Worm (Caenorhabditis elegans): Measurements from ENCODE around the gene asna-1.
A peak's percentile ranks its signal among the peaks of the same experiment; 100 is the strongest.

asna-1 gene

ce11 chrIII:8904044-8904443 lies 9.2 kb downstream of the asna-1 start, which contains the start of gene lin-9 (continued):
- TF ChIP-seq B0019.2 (GFP tag; conservative IDR thresholded peaks at IDR 0.05): peak; percentile 89
- TF ChIP-seq lsl-1 (GFP tag; optimal IDR thresholded peaks at IDR 0.05): peak; percentile 97
- TF ChIP-seq F22D6.2 (tag; optimal IDR thresholded peaks at IDR 0.05): peak; percentile 79
- TF ChIP-seq snpc-4 (GFP tag; optimal IDR thresholded peaks at IDR 0.05): peak; percentile 43
- TF ChIP-seq snpc-4 (tag; optimal IDR thresholded peaks at IDR 0.05): peak; percentile 68 to 84 (median 78)
- TF ChIP-seq Y53F4B.3 (GFP tag; IDR thresholded peaks at IDR 0.05): no peak
- no peak for TF ChIP-seq fkh-3 (tag; optimal IDR thresholded peaks at IDR 0.05)
- TF ChIP-seq Y95B8A.8 (GFP tag; IDR thresholded peaks at IDR 0.05): peak; percentile 93
- TF ChIP-seq ets-4 (GFP tag; optimal IDR thresholded peaks at IDR 0.05): peak; percentile 39
- no peak for TF ChIP-seq sptf-2 (GFP tag; optimal IDR thresholded peaks at IDR 0.05)
- peak; percentile 99 for TF ChIP-seq madf-6 (GFP tag; IDR thresholded peaks at IDR 0.05)
- peak; percentile 99 for TF ChIP-seq lin-54 (GFP tag; optimal IDR thresholded peaks at IDR 0.05)
- TF ChIP-seq K12H6.12 (tag; optimal IDR thresholded peaks at IDR 0.05): peak; percentile 86
- TF ChIP-seq ceh-27 (GFP tag; optimal IDR thresholded peaks at IDR 0.05): peak; percentile 96
- peak; percentile 91; the same call in 1 of the 2 replicates for TF ChIP-seq F37B4.10 (GFP tag; IDR thresholded peaks at IDR 0.05)
- TF ChIP-seq nhr-179 (tag; optimal IDR thresholded peaks at IDR 0.05): no peak
- TF ChIP-seq B0336.3 (GFP tag; IDR thresholded peaks at IDR 0.05): peak; percentile 99
- TF ChIP-seq attf-6 (GFP tag; IDR thresholded peaks at IDR 0.05): 0 out of 2 replicates have a peak, but pooled peaks have one; percentile 45
- peak; percentile 59 for TF ChIP-seq him-1 (tag; optimal IDR thresholded peaks at IDR 0.05)
- TF ChIP-seq ceh-58 (GFP tag; IDR thresholded peaks at IDR 0.05): no peak
- peak; percentile 85 to 96 (median 86) for TF ChIP-seq lin-35 (GFP tag; optimal IDR thresholded peaks at IDR 0.05)
- TF ChIP-seq lir-1 (GFP tag; conservative IDR thresholded peaks at IDR 0.05): peak; percentile 78
- peak; percentile 95 for TF ChIP-seq attf-5 (GFP tag; optimal IDR thresholded peaks at IDR 0.05)
- peak; percentile 88 to 91 for TF ChIP-seq let-607 (tag; optimal IDR thresholded peaks at IDR 0.05)
- peak; percentile 93 for TF ChIP-seq ztf-26 (tag; optimal IDR thresholded peaks at IDR 0.05)
- TF ChIP-seq unc-62 (GFP tag; optimal IDR thresholded peaks at IDR 0.05): no peak
- TF ChIP-seq madf-10 (tag; optimal IDR thresholded peaks at IDR 0.05): peak; percentile 86
- TF ChIP-seq F57C9.4 (tag; optimal IDR thresholded peaks at IDR 0.05): peak; percentile 57
- no peak for TF ChIP-seq lsy-27 (tag; optimal IDR thresholded peaks at IDR 0.05; ENCODE audit: borderline replicate concordance, insufficient read depth)
- TF ChIP-seq somi-1 (GFP tag; optimal IDR thresholded peaks at IDR 0.05): peak; percentile 65
- TF ChIP-seq tlf-1 (GFP tag; optimal IDR thresholded peaks at IDR 0.05): peak; percentile 98
- 0 out of 2 replicates have a peak, but pooled peaks have one; percentile 40 for TF ChIP-seq ztf-6 (GFP tag; IDR thresholded peaks at IDR 0.05)
- TF ChIP-seq snpc-1.3 (tag; optimal IDR thresholded peaks at IDR 0.05; ENCODE audit: insufficient read depth): peak; percentile 54
- TF ChIP-seq rec-8 (tag; optimal IDR thresholded peaks at IDR 0.05): no peak
- peak; percentile 82 for TF ChIP-seq Y67H2A.10 (GFP tag; conservative IDR thresholded peaks at IDR 0.05)
- no peak for TF ChIP-seq rpc-1 (optimal IDR thresholded peaks at IDR 0.05)
- no peak for TF ChIP-seq rpc-1 (tag; optimal IDR thresholded peaks at IDR 0.05)
- TF ChIP-seq ztf-3 (GFP tag; optimal IDR thresholded peaks at IDR 0.05): peak; percentile 70
- TF ChIP-seq die-1 (tag; optimal IDR thresholded peaks at IDR 0.05): peak; percentile 34
- TF ChIP-seq hlh-12 (tag; optimal IDR thresholded peaks at IDR 0.05): no peak
- TF ChIP-seq ceh-100 (GFP tag; IDR thresholded peaks at IDR 0.05): peak; percentile 79
- TF ChIP-seq ceh-79 (tag; optimal IDR thresholded peaks at IDR 0.05): peak; percentile 65
- peak; percentile 86 for TF ChIP-seq C06A6.2 (GFP tag; conservative IDR thresholded peaks at IDR 0.05)
- peak; percentile 15; the same call in 1 of the 2 replicates for TF ChIP-seq lin-26 (GFP tag; IDR thresholded peaks at IDR 0.05)
- TF ChIP-seq pha-4 (tag; optimal IDR thresholded peaks at IDR 0.05): no peak
- TF ChIP-seq akir-1 (GFP tag; optimal IDR thresholded peaks at IDR 0.05): no peak
- TF ChIP-seq repo-1 (tag; optimal IDR thresholded peaks at IDR 0.05): peak; percentile 97
- peak; percentile 99 for TF ChIP-seq dox-1 (GFP tag; IDR thresholded peaks at IDR 0.05)
- TF ChIP-seq attf-3 (GFP tag; conservative IDR thresholded peaks at IDR 0.05): peak; percentile 85
